Worm (Caenorhabditis elegans): Measurements from ENCODE around the gene fat-4.

DNA sequence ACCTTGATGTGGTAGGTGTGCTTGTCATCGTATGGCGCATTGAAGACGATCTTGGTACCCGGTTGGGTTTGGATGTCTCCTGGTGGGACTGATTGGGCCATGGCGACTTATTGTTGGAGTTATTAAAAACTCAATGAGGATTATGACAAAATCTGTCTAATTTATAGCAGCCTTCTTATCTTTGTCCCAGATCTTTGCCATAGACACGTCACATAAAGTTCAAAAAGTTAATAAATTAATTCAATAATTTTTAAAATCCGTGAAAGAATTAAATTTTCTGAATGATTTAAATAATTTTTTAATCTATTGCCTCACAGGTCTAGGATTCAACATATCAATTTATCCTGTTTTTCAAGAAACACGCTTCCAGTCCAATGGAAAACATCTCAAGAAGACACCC is 37.1 kb downstream of the fat-4 start, which contains the start of gene msp-81:
- TF ChIP-seq nfya-1 (tag; optimal IDR thresholded peaks at IDR 0.05) (no peak), K09A11.1 (tag; optimal IDR thresholded peaks at IDR 0.05; ENCODE audit: insufficient read depth) (no peak), gmeb-2 (tag; optimal IDR thresholded peaks at IDR 0.05) (no peak), ceh-6 (GFP tag; optimal IDR thresholded peaks at IDR 0.05) (no peak), fkh-10 (GFP tag; optimal IDR thresholded peaks at IDR 0.05) (no peak)

Measured in whole organism, late embryonic.